Fruit fly (Drosophila melanogaster) whole organism, embryonic: ENCODE data around the gene mof.

Source experiments
- ATbp ChIP-seq: fragments of 200-800 bp; sonication (Bioruptor generic); optimal IDR thresholded peaks from 2 replicates; lab custom pipeline; 2017; ENCODE audit warnings: missing biosample characterization, mild to moderate bottlenecking, missing genetic modification characterization, missing genetic modification reagents
- Atf3 ChIP-seq: fragments of 200-800 bp; sonication (Bioruptor generic); optimal IDR thresholded peaks from 3 replicates; lab custom pipeline; 2016; ENCODE audit warnings: missing biosample characterization, missing genetic modification characterization
- BtbVII ChIP-seq: fragments of 200-800 bp; sonication (Bioruptor generic); optimal IDR thresholded peaks from 3 replicates; lab custom pipeline; 2017; ENCODE audit warnings: missing biosample characterization, mild to moderate bottlenecking, missing genetic modification characterization
- CG13775 ChIP-seq: fragments of 200-800 bp; sonication (Bioruptor generic); optimal IDR thresholded peaks from 3 replicates; lab custom pipeline; 2017; ENCODE audit warnings: missing biosample characterization, mild to moderate bottlenecking, missing genetic modification characterization
- CG14710 ChIP-seq: fragments of 200-800 bp; sonication (Bioruptor generic); optimal IDR thresholded peaks from 3 replicates; lab custom pipeline; 2019; ENCODE audit warnings: missing biosample characterization, mild to moderate bottlenecking, missing genetic modification characterization, moderate library complexity
- CG15601 ChIP-seq: fragments of 200-800 bp; sonication (Bioruptor generic); optimal IDR thresholded peaks from 3 replicates; lab custom pipeline; 2019; ENCODE audit warnings: missing biosample characterization, mild to moderate bottlenecking, missing genetic modification characterization, moderate library complexity
- CG17385 ChIP-seq: fragments of 200-800 bp; sonication (Bioruptor generic); optimal IDR thresholded peaks from 3 replicates; lab custom pipeline; 2018; ENCODE audit warnings: missing biosample characterization, mild to moderate bottlenecking, missing genetic modification characterization
- CG18599 ChIP-seq: fragments of 200-800 bp; sonication (Bioruptor generic); optimal IDR thresholded peaks from 3 replicates; lab custom pipeline; 2017; ENCODE audit warnings: missing biosample characterization, missing genetic modification characterization, mild to moderate bottlenecking, moderate library complexity, missing genetic modification reagents
- CG2678 ChIP-seq: fragments of 200-800 bp; sonication (Bioruptor generic); optimal IDR thresholded peaks from 3 replicates; lab custom pipeline; 2019; ENCODE audit warnings: missing biosample characterization, mild to moderate bottlenecking, missing genetic modification characterization, moderate library complexity
- CG2712 ChIP-seq: fragments of 200-800 bp; optimal IDR thresholded peaks from 3 replicates; lab custom pipeline; 2019; ENCODE audit warnings: missing biosample characterization, mild to moderate bottlenecking, missing genetic modification characterization, moderate library complexity
- CG2889 ChIP-seq: fragments of 200-800 bp; sonication (Bioruptor generic); IDR thresholded peaks from 3 replicates; pipeline ENCODE4 v1.3.6; 2022; ENCODE audit warnings: missing biosample characterization, missing genetic modification characterization
- CG31224 ChIP-seq: fragments of 200-800 bp; sonication (Bioruptor generic); IDR thresholded peaks from 2 replicates; pipeline ENCODE4 v1.3.6; 2022; ENCODE audit warnings: missing biosample characterization, missing genetic modification characterization
- CG31388 ChIP-seq: fragments of 200-800 bp; sonication (Bioruptor generic); optimal IDR thresholded peaks from 2 replicates; lab custom pipeline; 2016; ENCODE audit warnings: missing biosample characterization, missing genetic modification characterization
- CG3726 ChIP-seq: fragments of 200-800 bp; sonication (Bioruptor generic); IDR thresholded peaks from 3 replicates; pipeline ENCODE4, ENCODE4 v1.3.6; 2022; ENCODE audit warnings: missing biosample characterization, missing genetic modification characterization
- CG4854 ChIP-seq: fragments of 200-800 bp; sonication (Bioruptor generic); optimal IDR thresholded peaks from 2 replicates; lab custom pipeline; 2016; ENCODE audit warnings: missing biosample characterization, missing genetic modification characterization, inconsistent platforms
- CG9797 ChIP-seq: fragments of 200-800 bp; sonication (Bioruptor generic); optimal IDR thresholded peaks from 3 replicates; lab custom pipeline; 2018; ENCODE audit warnings: missing biosample characterization, mild to moderate bottlenecking, missing genetic modification characterization
- Dbx ChIP-seq: fragments of 200-800 bp; sonication (Bioruptor generic); IDR thresholded peaks from 3 replicates; pipeline ENCODE4 v1.3.6; 2022; ENCODE audit warnings: missing biosample characterization, missing genetic modification characterization
- Dip3 ChIP-seq: fragments of 200-800 bp; sonication (Bioruptor generic); optimal IDR thresholded peaks from 3 replicates; lab custom pipeline; 2016; ENCODE audit warnings: missing biosample characterization, missing genetic modification characterization
- ERR ChIP-seq: fragments of 200-800 bp; sonication (Bioruptor generic); optimal IDR thresholded peaks from 2 replicates; lab custom pipeline; 2016; ENCODE audit warnings: missing biosample characterization, missing genetic modification characterization
- Fer3 ChIP-seq: fragments of 200-800 bp; sonication (Bioruptor generic); optimal IDR thresholded peaks from 2 replicates; lab custom pipeline; 2018; ENCODE audit warnings: missing biosample characterization, mild to moderate bottlenecking, missing genetic modification characterization, moderate library complexity
- Gug ChIP-seq: fragments of 200-800 bp; sonication (Bioruptor generic); IDR thresholded peaks from 4 replicates; pipeline ENCODE4 v1.3.6; 2022; ENCODE audit warnings: missing biosample characterization, missing genetic modification characterization
- H15 ChIP-seq: fragments of 200-800 bp; sonication (Bioruptor generic); IDR thresholded peaks from 3 replicates; pipeline ENCODE4 v1.3.6; 2022; ENCODE audit warnings: missing biosample characterization, missing genetic modification characterization
- HLH54F ChIP-seq: fragments of 200-800 bp; sonication (Bioruptor generic); optimal IDR thresholded peaks from 3 replicates; lab custom pipeline; 2016; ENCODE audit warnings: missing biosample characterization, missing genetic modification characterization
- Hmr ChIP-seq: fragments of 200-800 bp; sonication (Bioruptor generic); optimal IDR thresholded peaks from 3 replicates; lab custom pipeline; 2017; ENCODE audit warnings: mild to moderate bottlenecking, missing biosample characterization, missing genetic modification reagents, missing genetic modification characterization
- Hmx ChIP-seq: fragments of 200-800 bp; sonication (Bioruptor generic); optimal IDR thresholded peaks from 2 replicates; lab custom pipeline; 2016; ENCODE audit warnings: missing biosample characterization, missing genetic modification characterization
- Hr51 ChIP-seq, 2 experiments: fragments of 200-800 bp; sonication (Bioruptor generic); optimal IDR thresholded peaks; 2 replicates in 1 of 2; 3 replicates in 1 of 2; lab custom pipeline; 2016 to 2018; ENCODE audit warnings: missing biosample characterization in 2 of 2, missing genetic modification characterization in 2 of 2, mild to moderate bottlenecking in 1 of 2, moderate library complexity in 1 of 2
- Oli ChIP-seq: fragments of 200-800 bp; sonication (Bioruptor generic); optimal IDR thresholded peaks from 2 replicates; lab custom pipeline; 2018; ENCODE audit warnings: missing biosample characterization, mild to moderate bottlenecking, missing genetic modification characterization, moderate library complexity
- PHDP ChIP-seq: fragments of 200-800 bp; sonication (Bioruptor generic); optimal IDR thresholded peaks from 3 replicates; lab custom pipeline; 2018; ENCODE audit warnings: missing biosample characterization, mild to moderate bottlenecking, missing genetic modification characterization, moderate library complexity
- Six4 ChIP-seq: fragments of 200-800 bp; sonication (Bioruptor generic); optimal IDR thresholded peaks from 2 replicates; lab custom pipeline; 2016; ENCODE audit warnings: missing biosample characterization, missing genetic modification characterization
- Vsx1 ChIP-seq: fragments of 200-800 bp; sonication (Bioruptor generic); optimal IDR thresholded peaks from 2 replicates; lab custom pipeline; 2017; ENCODE audit warnings: missing biosample characterization, mild to moderate bottlenecking, missing genetic modification characterization, missing genetic modification reagents
- Xrp1 ChIP-seq: fragments of 200-800 bp; sonication (Bioruptor generic); IDR thresholded peaks from 2 replicates; pipeline ENCODE4 v1.3.6; 2022; ENCODE audit warnings: missing biosample characterization, missing genetic modification characterization
- ac ChIP-seq: fragments of 200-800 bp; sonication (Bioruptor generic); optimal IDR thresholded peaks from 3 replicates; lab custom pipeline; 2017; ENCODE audit warnings: missing biosample characterization, mild to moderate bottlenecking, missing genetic modification characterization
- chif ChIP-seq, 2 experiments: fragments of 200-800 bp; sonication (Bioruptor generic); optimal IDR thresholded peaks; 3 replicates each; lab custom pipeline; 2016; ENCODE audit warnings: missing biosample characterization in 2 of 2, missing genetic modification characterization in 2 of 2
- chinmo ChIP-seq: fragments of 200-800 bp; sonication (Bioruptor generic); IDR thresholded peaks from 4 replicates; pipeline ENCODE4 v1.3.6; 2022; ENCODE audit warnings: missing biosample characterization, missing genetic modification characterization; ENCODE audit not compliant: partially characterized antibody
- ems ChIP-seq: fragments of 200-800 bp; sonication (Bioruptor generic); optimal IDR thresholded peaks from 3 replicates; lab custom pipeline; 2016; ENCODE audit warnings: missing biosample characterization, missing genetic modification characterization
- esg ChIP-seq: fragments of 200-800 bp; sonication (Bioruptor generic); conservative IDR thresholded peaks from 2 replicates; pipeline ENCODE4 v1.3.6; 2022; ENCODE audit warnings: missing biosample characterization, missing genetic modification characterization
- gcm2 ChIP-seq: fragments of 200-800 bp; sonication (Bioruptor generic); optimal IDR thresholded peaks from 2 replicates; lab custom pipeline; 2016; ENCODE audit warnings: missing biosample characterization, missing genetic modification characterization
- jumu ChIP-seq: fragments of 200-800 bp; sonication (Bioruptor generic); optimal IDR thresholded peaks from 3 replicates; lab custom pipeline; 2016; ENCODE audit warnings: missing biosample characterization, missing genetic modification characterization
- luna ChIP-seq: fragments of 200-800 bp; sonication (Bioruptor generic); optimal IDR thresholded peaks from 2 replicates; lab custom pipeline; 2016; ENCODE audit warnings: missing biosample characterization, missing genetic modification characterization
- nmo ChIP-seq: fragments of 200-800 bp; sonication (Bioruptor generic); optimal IDR thresholded peaks from 2 replicates; lab custom pipeline; 2018; ENCODE audit warnings: missing biosample characterization, mild to moderate bottlenecking, missing genetic modification characterization, moderate library complexity
- prd ChIP-seq, 3 experiments: fragments of >200 bp in 2 of 3; fragments of 200-800 bp in 1 of 3; sonication (Bioruptor generic) in 1 of 3; optimal IDR thresholded peaks in 2 of 3; IDR thresholded peaks in 1 of 3; 2 replicates in 2 of 3; 3 replicates in 1 of 3; pipeline versions ENCODE4 v1.3.6 to Lab custom; 2017 to 2022; ENCODE audit warnings: missing biosample characterization in 1 of 3, missing genetic modification characterization in 1 of 3
- pros ChIP-seq: fragments of 200-800 bp; sonication (Bioruptor generic); optimal IDR thresholded peaks from 3 replicates; lab custom pipeline; 2019; ENCODE audit warnings: missing biosample characterization, mild to moderate bottlenecking, missing genetic modification characterization, moderate library complexity
- seq ChIP-seq: fragments of 200-800 bp; sonication (Bioruptor generic); IDR thresholded peaks from 2 replicates; pipeline ENCODE4 v1.3.6; 2022; ENCODE audit warnings: missing biosample characterization, missing genetic modification characterization
- shn ChIP-seq: fragments of 200-800 bp; sonication (Bioruptor generic); optimal IDR thresholded peaks from 3 replicates; lab custom pipeline; 2016; ENCODE audit warnings: missing biosample characterization, missing genetic modification characterization
- sisA ChIP-seq: fragments of 200-800 bp; sonication (Bioruptor generic); IDR thresholded peaks from 2 replicates; pipeline ENCODE4 v1.3.6; 2022; ENCODE audit warnings: missing biosample characterization, missing genetic modification characterization
- so ChIP-seq: fragments of 200-800 bp; sonication (Bioruptor generic); IDR thresholded peaks from 3 replicates; pipeline ENCODE4 v1.3.6; 2022; ENCODE audit warnings: missing biosample characterization, missing genetic modification characterization
- tgo ChIP-seq: fragments of 200-800 bp; sonication (Bioruptor generic); IDR thresholded peaks from 3 replicates; pipeline ENCODE4 v1.3.6; 2022; ENCODE audit warnings: missing biosample characterization, missing genetic modification characterization
- tin ChIP-seq: fragments of 200-800 bp; sonication (Bioruptor generic); optimal IDR thresholded peaks from 3 replicates; lab custom pipeline; 2016; ENCODE audit warnings: missing biosample characterization, missing genetic modification characterization
- unc-4 ChIP-seq: fragments of 200-800 bp; sonication (Bioruptor generic); IDR thresholded peaks from 2 replicates; pipeline ENCODE4 v1.3.6; 2022; ENCODE audit warnings: missing biosample characterization, missing genetic modification characterization; ENCODE audit not compliant: partially characterized antibody
- z ChIP-seq: fragments of 200-800 bp; sonication (Bioruptor generic); IDR thresholded peaks from 3 replicates; pipeline ENCODE4 v1.3.6; 2022; ENCODE audit warnings: missing biosample characterization, missing genetic modification characterization

Gene mof

DNA sequence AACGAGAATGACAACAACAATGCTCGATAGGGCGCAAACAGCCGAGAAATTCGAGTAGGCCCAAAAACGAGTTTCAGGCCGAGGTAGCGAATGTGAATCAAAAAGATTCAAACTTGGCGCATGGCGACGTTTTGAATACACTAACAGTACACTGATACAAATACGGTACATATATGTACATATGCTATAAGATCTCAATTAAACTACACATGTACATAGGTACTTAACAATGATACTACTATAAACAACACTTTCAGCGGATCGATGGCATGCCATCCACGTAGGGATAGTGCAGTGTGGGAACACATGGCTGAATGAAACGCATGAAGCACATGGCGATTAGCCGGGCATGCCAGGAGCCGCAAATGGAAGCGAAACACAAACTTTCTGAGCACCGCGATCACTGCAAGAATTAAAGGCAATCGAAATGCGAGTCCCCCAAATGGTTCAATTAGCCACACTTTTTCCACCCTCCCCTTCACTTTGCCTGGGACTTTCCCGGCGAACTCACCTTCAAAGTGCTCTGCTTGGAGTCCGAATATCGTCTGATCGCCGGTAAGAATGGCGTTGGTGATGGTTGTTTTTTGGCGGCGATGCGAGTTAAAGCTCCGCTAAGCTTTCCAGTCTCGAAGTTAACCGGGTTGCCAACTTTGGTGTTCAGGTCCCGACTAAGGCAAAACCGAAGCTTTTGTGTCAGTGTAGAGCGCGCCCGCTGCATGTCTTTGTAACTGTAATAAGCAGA lies 39.3 kb upstream of the mof start (continued):
- TF ChIP-seq ems, result no peak
- TF ChIP-seq jumu (GFP tag; lab: Kevin White, UChicago), result no peak
- TF ChIP-seq Fer3 (tag; lab: Kevin White, UChicago), result no peak
- TF ChIP-seq CG2678 (tag; lab: Kevin White, UChicago), result no peak
- TF ChIP-seq CG14710 (tag; lab: Kevin White, UChicago), result no peak
- TF ChIP-seq Vsx1, result peak; percentile 72
- no peak for TF ChIP-seq CG4854 (GFP tag; lab: Kevin White, UChicago)
- no peak for TF ChIP-seq CG2889 (GFP tag; lab: Robert Waterston, UW)
- no peak for TF ChIP-seq CG2712 (tag; lab: Kevin White, UChicago)
- TF ChIP-seq CG9797 (GFP tag; lab: Kevin White, UChicago), result no peak
- TF ChIP-seq CG13775 (GFP tag; lab: Kevin White, UChicago), result no peak
- TF ChIP-seq Hmr (GFP tag; lab: Kevin White, UChicago), result peak; percentile 18
- 0 out of 3 replicates have a peak, but pooled peaks have one; percentile 5 for TF ChIP-seq CG3726 (GFP tag; lab: Robert Waterston, UW)
- TF ChIP-seq chif (GFP tag; optimal IDR thresholded peaks at IDR 0.05; lab: Kevin White, UChicago), result no peak
- TF ChIP-seq shn (GFP tag; lab: Kevin White, UChicago), result no peak
- no peak for TF ChIP-seq CG17385 (GFP tag; lab: Kevin White, UChicago)
- TF ChIP-seq ac, result no peak
- TF ChIP-seq so, result no peak
- no peak for TF ChIP-seq BtbVII (GFP tag; lab: Kevin White, UChicago)
- TF ChIP-seq CG31388 (GFP tag; lab: Kevin White, UChicago), result no peak
- no peak for TF ChIP-seq seq (GFP tag; lab: Robert Waterston, UW)
- TF ChIP-seq chinmo (GFP tag; lab: Robert Waterston, UW), result 0 out of 4 replicates have a peak, but pooled peaks have one; percentile 18
- TF ChIP-seq PHDP (tag; lab: Kevin White, UChicago), result no peak
- no peak for TF ChIP-seq CG31224 (GFP tag; lab: Robert Waterston, UW)
- no peak for TF ChIP-seq HLH54F (GFP tag; lab: Kevin White, UChicago)
- TF ChIP-seq z, result no peak
- no peak for TF ChIP-seq H15 (GFP tag; lab: Robert Waterston, UW)
- no peak for TF ChIP-seq prd (optimal IDR thresholded peaks at IDR 0.05; lab: Kevin White, UChicago)
- TF ChIP-seq prd (GFP tag; IDR thresholded peaks at IDR 0.05; lab: Robert Waterston, UW), result no peak
- no peak for TF ChIP-seq Oli (tag; lab: Kevin White, UChicago)
- no peak for TF ChIP-seq luna
- no peak for TF ChIP-seq nmo (GFP tag; lab: Kevin White, UChicago)
- TF ChIP-seq tin (GFP tag; lab: Kevin White, UChicago), result no peak
- no peak for TF ChIP-seq Six4
- TF ChIP-seq ERR, result no peak
- TF ChIP-seq esg (GFP tag; lab: Robert Waterston, UW), result no peak
- TF ChIP-seq Gug (GFP tag; lab: Robert Waterston, UW), result no peak
- no peak for TF ChIP-seq Hr51 (GFP tag; optimal IDR thresholded peaks at IDR 0.05; lab: Kevin White, UChicago)
- no peak for TF ChIP-seq unc-4
- no peak for TF ChIP-seq ATbp (GFP tag; lab: Kevin White, UChicago)
- no peak for TF ChIP-seq tgo (GFP tag; lab: Robert Waterston, UW)
- no peak for TF ChIP-seq Atf3 (GFP tag; lab: Kevin White, UChicago)
- no peak for TF ChIP-seq gcm2 (GFP tag; lab: Kevin White, UChicago)
- TF ChIP-seq sisA (GFP tag; lab: Robert Waterston, UW), result no peak
- no peak for TF ChIP-seq Xrp1
- TF ChIP-seq pros (GFP tag; lab: Kevin White, UChicago), result no peak
- no peak for TF ChIP-seq CG18599 (GFP tag; lab: Kevin White, UChicago)
- TF ChIP-seq Dip3, result no peak
- TF ChIP-seq CG15601 (tag; lab: Kevin White, UChicago), result no peak
- TF ChIP-seq Dbx (GFP tag; lab: Robert Waterston, UW), result no peak
- no peak for TF ChIP-seq Hmx (GFP tag; lab: Kevin White, UChicago)
